Worm (Caenorhabditis elegans) whole organism, young adult: Measurements from ENCODE around the gene idpa-2.

Source experiments
- F10E7.11 ChIP-seq: sonication (generic microtip); optimal IDR thresholded peaks from 2 replicates; lab custom pipeline; 2017; ENCODE audit warnings: mild to moderate bottlenecking, missing genetic modification characterization, moderate library complexity, missing compliant biosample characterization
- snpc-4 ChIP-seq, 5 experiments: fragments of 150-350 bp in 1 of 5; sonication (generic microtip) in 4 of 5; optimal IDR thresholded peaks; 2 replicates each; lab custom pipeline; 2014 to 2018; ENCODE audit warnings: missing genetic modification characterization in 5 of 5, missing biosample characterization in 3 of 5, antibody characterized with exemption in 2 of 5, mild to moderate bottlenecking in 2 of 5, missing compliant biosample characterization in 2 of 5, missing genotype in 2 of 5, moderate library complexity in 2 of 5, missing genetic modification reagents in 1 of 5
- unc-130 ChIP-seq: sonication (generic microtip); optimal IDR thresholded peaks from 2 replicates; lab custom pipeline; 2016; ENCODE audit warnings: missing genetic modification reagents, missing genetic modification characterization, missing compliant biosample characterization

ce11 chrII:8769375-8769774 is 23.2 kb downstream of the idpa-2 start:
- TF ChIP-seq unc-130 (GFP tag; lab: Kevin White, UChicago) (no peak), snpc-4 (GFP tag; optimal IDR thresholded peaks at IDR 0.05; lab: Kevin White, UChicago) (no peak), snpc-4 (tag; optimal IDR thresholded peaks at IDR 0.05; lab: Kevin White, UChicago) (no peak), F10E7.11 (tag; lab: Kevin White, UChicago) (no peak)
